Worm (Caenorhabditis elegans) whole organism, L3 larva: Measurements from ENCODE around the gene clec-204.

Experiments used
- elt-1 ChIP-seq: fragments of 150-350 bp; optimal IDR thresholded peaks from 2 replicates; lab custom pipeline; 2014; ENCODE audit warnings: missing biosample characterization, missing genetic modification characterization
- elt-2 ChIP-seq: sonication (generic microtip); optimal IDR thresholded peaks from 2 replicates; lab custom pipeline; 2016; ENCODE audit warnings: missing genetic modification reagents, mild to moderate bottlenecking, missing genetic modification characterization, missing compliant biosample characterization
- hmg-11 ChIP-seq: sonication (generic microtip); optimal IDR thresholded peaks from 2 replicates; lab custom pipeline; 2016; ENCODE audit warnings: missing genetic modification characterization, missing compliant biosample characterization
- nhr-237 ChIP-seq: fragments of 150-350 bp; optimal IDR thresholded peaks from 2 replicates; lab custom pipeline; 2014; ENCODE audit warnings: missing biosample characterization, missing genetic modification characterization
- nhr-77 ChIP-seq: fragments of 150-350 bp; optimal IDR thresholded peaks from 2 replicates; lab custom pipeline; 2014; ENCODE audit warnings: missing biosample characterization, missing genetic modification characterization
- tbx-2 ChIP-seq: sonication (generic microtip); optimal IDR thresholded peaks from 2 replicates; lab custom pipeline; 2016; ENCODE audit warnings: mild to moderate bottlenecking, missing genetic modification characterization, missing compliant biosample characterization
- unc-62 ChIP-seq: fragments of 150-350 bp; sonication (generic microtip); optimal IDR thresholded peaks from 4 replicates; lab custom pipeline; 2014; ENCODE audit warnings: missing biosample characterization, missing genetic modification reagents, missing genetic modification characterization
- ztf-11 ChIP-seq: fragments of 150-350 bp; optimal IDR thresholded peaks from 2 replicates; lab custom pipeline; 2014; ENCODE audit warnings: missing biosample characterization, missing genetic modification characterization
- ztf-4 ChIP-seq: fragments of 150-350 bp; optimal IDR thresholded peaks from 2 replicates; lab custom pipeline; 2014; ENCODE audit warnings: missing biosample characterization, missing genetic modification characterization

ce11 chrV:1725353-1725752, 31.6 kb upstream of the clec-204 start, which contains the start of gene sri-27:
- TF ChIP-seq elt-1 (no peak), elt-2 (tag; lab: Kevin White, UChicago) (no peak), nhr-77 (tag; lab: Kevin White, UChicago) (no peak), ztf-4 (no peak), unc-62 (no peak), hmg-11 (tag; lab: Kevin White, UChicago) (no peak), ztf-11 (tag; lab: Kevin White, UChicago) (no peak), tbx-2 (tag; lab: Kevin White, UChicago) (no peak), nhr-237 (tag; lab: Kevin White, UChicago) (no peak)
